Worm (Caenorhabditis elegans) whole organism, L4 larva: ENCODE measurements around the gene C54E10.7.
A peak's percentile ranks its signal among the peaks of the same experiment; 100 is the strongest.

ENCODE experiments used
- aha-1 ChIP-seq: fragments of 150-350 bp; peaks from one replicate; lab custom pipeline; 2014; ENCODE audit warnings: missing biosample characterization, missing genetic modification characterization
- cey-2 ChIP-seq: sonication (generic microtip); optimal IDR thresholded peaks from 3 replicates; lab custom pipeline; 2017; ENCODE audit warnings: missing genetic modification characterization, mild to moderate bottlenecking, missing compliant biosample characterization, antibody characterized with exemption, borderline replicate concordance; ENCODE audit not compliant: insufficient read depth
- lin-1 ChIP-seq: fragments of 200-800 bp; sonication (Bioruptor generic); IDR thresholded peaks from 2 replicates; pipeline ENCODE4 v1.3.6; 2022; ENCODE audit warnings: missing genetic modification reagents, missing genetic modification characterization, missing compliant biosample characterization
- ztf-11 ChIP-seq: fragments of 150-350 bp; optimal IDR thresholded peaks from 2 replicates; lab custom pipeline; 2014; ENCODE audit warnings: missing biosample characterization, missing genetic modification characterization

- TF ChIP-seq ztf-11 (tag; lab: Kevin White, UChicago) (no peak), aha-1 (tag; lab: Kevin White, UChicago) (peak; percentile 13), lin-1 (no peak), cey-2 (tag; lab: Kevin White, UChicago) (no peak)
Observed at ce11 chrV:18868517-18868916, 57.1 kb downstream of the C54E10.7 start.
